Worm (Caenorhabditis elegans) whole organism, young adult: ENCODE data around the gene glct-6.

Experiments used
- T07F8.4 ChIP-seq: sonication (generic microtip); optimal IDR thresholded peaks from 2 replicates; lab custom pipeline; 2016; ENCODE audit warnings: mild to moderate bottlenecking, missing genetic modification characterization, moderate library complexity, missing compliant biosample characterization
- Y79H2A.3 ChIP-seq: fragments of 200-800 bp; sonication (Bioruptor generic); conservative IDR thresholded peaks from 2 replicates; pipeline ENCODE4 v1.3.6; 2022; ENCODE audit warnings: missing genetic modification reagents, missing genetic modification characterization, missing compliant biosample characterization
- cebp-2 ChIP-seq: fragments of 200-800 bp; sonication (Bioruptor generic); IDR thresholded peaks from 2 replicates; pipeline ENCODE4 v1.3.6; 2022; ENCODE audit warnings: missing genetic modification characterization, missing compliant biosample characterization
- ekl-4 ChIP-seq: fragments of 200-800 bp; sonication (Bioruptor generic); IDR thresholded peaks from 2 replicates; pipeline ENCODE4 v1.3.6; 2022; ENCODE audit warnings: missing genetic modification reagents, missing genetic modification characterization, missing compliant biosample characterization
- ets-4 ChIP-seq: fragments of 200-800 bp; sonication (Bioruptor generic); optimal IDR thresholded peaks from 2 replicates; lab custom pipeline; 2018; ENCODE audit warnings: mild to moderate bottlenecking, missing genetic modification characterization, missing compliant biosample characterization
- lin-40 ChIP-seq: sonication (generic microtip); optimal IDR thresholded peaks from 2 replicates; lab custom pipeline; 2016; ENCODE audit warnings: missing genetic modification characterization, mild to moderate bottlenecking, missing compliant biosample characterization, missing genotype, missing genetic modification reagents
- pbrm-1 ChIP-seq: fragments of 200-800 bp; sonication (Bioruptor generic); IDR thresholded peaks from 2 replicates; pipeline ENCODE4 v1.3.6; 2022; ENCODE audit warnings: missing genetic modification reagents, missing genetic modification characterization, missing compliant biosample characterization
- rec-8 ChIP-seq, 2 experiments: sonication (generic microtip); optimal IDR thresholded peaks; 2 replicates each; lab custom pipeline; 2016; ENCODE audit warnings: mild to moderate bottlenecking in 2 of 2, missing genetic modification characterization in 2 of 2, missing genetic modification reagents in 2 of 2, missing genotype in 2 of 2, missing biosample characterization in 1 of 2, missing compliant biosample characterization in 1 of 2, moderate library complexity in 1 of 2
- unc-62 ChIP-seq: fragments of 150-350 bp; optimal IDR thresholded peaks from 2 replicates; lab custom pipeline; 2014; ENCODE audit warnings: missing biosample characterization, missing genetic modification reagents, missing genetic modification characterization

DNA sequence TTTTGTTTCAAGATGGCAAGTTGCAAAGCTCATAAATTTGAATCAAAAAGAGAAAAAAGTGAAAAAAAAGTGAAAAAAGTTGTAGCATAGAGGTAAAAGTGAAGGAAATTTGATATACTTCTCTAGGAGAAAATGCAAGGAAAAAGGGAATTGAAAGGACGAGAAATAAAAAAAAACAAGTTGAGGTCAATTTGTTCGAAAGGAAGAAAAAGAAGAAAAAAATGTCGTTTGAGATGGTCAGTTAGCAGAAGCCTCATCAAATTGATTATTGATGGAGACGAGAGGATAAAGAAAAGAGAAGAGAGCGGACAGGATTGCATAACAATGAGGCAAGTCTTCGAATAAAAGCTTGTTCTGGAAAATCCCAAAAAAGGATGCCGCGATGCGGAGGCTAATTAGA lies 36.1 kb downstream of the glct-6 start:
- no peak for TF ChIP-seq unc-62 (GFP tag; lab: Kevin White, UChicago)
- TF ChIP-seq lin-40 (tag; lab: Kevin White, UChicago): no peak
- TF ChIP-seq rec-8 (tag; optimal IDR thresholded peaks at IDR 0.05; lab: Kevin White, UChicago): no peak
- TF ChIP-seq T07F8.4 (tag; lab: Kevin White, UChicago): no peak
- no peak for TF ChIP-seq ets-4 (GFP tag; lab: Kevin White, UChicago)
- TF ChIP-seq pbrm-1: no peak
- no peak for TF ChIP-seq cebp-2 (GFP tag; lab: Robert Waterston, UW)
- TF ChIP-seq Y79H2A.3 (GFP tag; lab: Robert Waterston, UW): no peak
- no peak for TF ChIP-seq ekl-4
